Fruit fly (Drosophila melanogaster) whole organism, embryonic: ENCODE measurements around the gene CG31807.

Experiments
- Adf1 ChIP-seq: fragments of 200-800 bp; sonication (Bioruptor generic); IDR thresholded peaks from 2 replicates; pipeline ENCODE4 v1.3.6; 2022; ENCODE audit warnings: missing biosample characterization, missing genetic modification characterization
- CG10366 ChIP-seq: fragments of 200-800 bp; sonication (Bioruptor generic); IDR thresholded peaks from 2 replicates; pipeline ENCODE4 v1.3.6; 2022; ENCODE audit warnings: missing biosample characterization, missing genetic modification characterization
- CG11723 ChIP-seq: fragments of 200-800 bp; sonication (Bioruptor generic); optimal IDR thresholded peaks from 2 replicates; lab custom pipeline; 2017; ENCODE audit warnings: missing biosample characterization, mild to moderate bottlenecking, missing genetic modification characterization
- CG13424 ChIP-seq: fragments of 200-800 bp; sonication (Bioruptor generic); optimal IDR thresholded peaks from 2 replicates; lab custom pipeline; 2019; ENCODE audit warnings: missing biosample characterization, mild to moderate bottlenecking, missing genetic modification characterization, moderate library complexity
- CG13624 ChIP-seq: fragments of 200-800 bp; sonication (Bioruptor generic); optimal IDR thresholded peaks from 2 replicates; lab custom pipeline; 2016; ENCODE audit warnings: missing biosample characterization, missing genetic modification characterization
- CG1602 ChIP-seq: fragments of 200-800 bp; sonication (Bioruptor generic); optimal IDR thresholded peaks from 3 replicates; lab custom pipeline; 2016; ENCODE audit warnings: missing biosample characterization, missing genetic modification characterization
- CG18011 ChIP-seq: fragments of 200-800 bp; sonication (Bioruptor generic); optimal IDR thresholded peaks from 2 replicates; lab custom pipeline; 2017; ENCODE audit warnings: missing biosample characterization, missing genetic modification characterization, mild to moderate bottlenecking, moderate library complexity, missing genotype
- CG2120 ChIP-seq: fragments of 200-800 bp; sonication (Bioruptor generic); optimal IDR thresholded peaks from 3 replicates; lab custom pipeline; 2016; ENCODE audit warnings: missing biosample characterization, missing genetic modification characterization
- CG2199 ChIP-seq: fragments of 200-800 bp; sonication (Bioruptor generic); IDR thresholded peaks from 3 replicates; pipeline ENCODE4 v1.3.6; 2022; ENCODE audit warnings: missing biosample characterization, missing genetic modification characterization
- CG2889 ChIP-seq: fragments of 200-800 bp; sonication (Bioruptor generic); IDR thresholded peaks from 3 replicates; pipeline ENCODE4 v1.3.6; 2022; ENCODE audit warnings: missing biosample characterization, missing genetic modification characterization
- CG31365 ChIP-seq: fragments of 200-800 bp; sonication (Bioruptor generic); optimal IDR thresholded peaks from 2 replicates; lab custom pipeline; 2018; ENCODE audit warnings: missing biosample characterization, mild to moderate bottlenecking, missing genetic modification characterization
- CG32772 ChIP-seq: fragments of 200-800 bp; sonication (Bioruptor generic); IDR thresholded peaks from 2 replicates; pipeline ENCODE4 v1.3.6; 2022; ENCODE audit warnings: missing biosample characterization, missing genetic modification characterization
- CG33557 ChIP-seq: fragments of 200-800 bp; sonication (Bioruptor generic); optimal IDR thresholded peaks from 2 replicates; lab custom pipeline; 2019; ENCODE audit warnings: missing biosample characterization, mild to moderate bottlenecking, missing genetic modification characterization, moderate library complexity
- CG42726 ChIP-seq: fragments of 200-800 bp; sonication (Bioruptor generic); IDR thresholded peaks from 2 replicates; pipeline ENCODE4 v1.3.6; 2022; ENCODE audit warnings: missing biosample characterization, missing genetic modification characterization; ENCODE audit not compliant: partially characterized antibody
- CG4360 ChIP-seq: fragments of 200-800 bp; sonication (Bioruptor generic); IDR thresholded peaks from 2 replicates; pipeline ENCODE4 v1.3.6; 2022; ENCODE audit warnings: missing biosample characterization, missing genetic modification characterization
- CG4820 ChIP-seq: fragments of 200-800 bp; sonication (Bioruptor generic); optimal IDR thresholded peaks from 3 replicates; lab custom pipeline; 2016; ENCODE audit warnings: missing biosample characterization, missing genetic modification characterization
- CG4854 ChIP-seq: fragments of 200-800 bp; sonication (Bioruptor generic); optimal IDR thresholded peaks from 2 replicates; lab custom pipeline; 2016; ENCODE audit warnings: missing biosample characterization, missing genetic modification characterization, inconsistent platforms
- CG5245 ChIP-seq: fragments of 200-800 bp; sonication (Bioruptor generic); optimal IDR thresholded peaks from 3 replicates; lab custom pipeline; 2016; ENCODE audit warnings: missing biosample characterization, missing genetic modification characterization
- CG7839 ChIP-seq: fragments of 200-800 bp; sonication (Bioruptor generic); optimal IDR thresholded peaks from 3 replicates; lab custom pipeline; 2018; ENCODE audit warnings: missing biosample characterization, mild to moderate bottlenecking, missing genetic modification characterization, moderate library complexity
- CG8089 ChIP-seq: fragments of 200-800 bp; sonication (Bioruptor generic); optimal IDR thresholded peaks from 3 replicates; lab custom pipeline; 2016; ENCODE audit warnings: missing biosample characterization, missing genetic modification characterization
- CG8359 ChIP-seq: fragments of 200-800 bp; sonication (Bioruptor generic); optimal IDR thresholded peaks from 2 replicates; lab custom pipeline; 2017; ENCODE audit warnings: missing biosample characterization, mild to moderate bottlenecking, missing genetic modification characterization, borderline replicate concordance
- CG8765 ChIP-seq: fragments of 200-800 bp; sonication (Bioruptor generic); IDR thresholded peaks from 2 replicates; pipeline ENCODE4 v1.3.6; 2022; ENCODE audit warnings: missing biosample characterization, missing genetic modification characterization
- Dek ChIP-seq: fragments of 200-800 bp; sonication (Bioruptor generic); optimal IDR thresholded peaks from 3 replicates; lab custom pipeline; 2019; ENCODE audit warnings: missing biosample characterization, mild to moderate bottlenecking, missing genetic modification characterization, moderate library complexity
- Dip2 ChIP-seq: fragments of 200-800 bp; sonication (Bioruptor generic); IDR thresholded peaks from 2 replicates; pipeline ENCODE4 v1.3.6; 2022; ENCODE audit warnings: missing biosample characterization, missing genetic modification characterization
- H2.0 ChIP-seq: fragments of 200-800 bp; sonication (Bioruptor generic); IDR thresholded peaks from 2 replicates; pipeline ENCODE4 v1.3.6; 2022; ENCODE audit warnings: missing biosample characterization, missing genetic modification characterization
- HLH3B ChIP-seq: fragments of 200-800 bp; sonication (Bioruptor generic); IDR thresholded peaks from 2 replicates; pipeline ENCODE4 v1.3.6; 2022; ENCODE audit warnings: missing biosample characterization, missing genetic modification characterization
- Hr39 ChIP-seq: fragments of >200 bp; optimal IDR thresholded peaks from 2 replicates; lab custom pipeline; 2017
- Hr51 ChIP-seq, 2 experiments: fragments of 200-800 bp; sonication (Bioruptor generic); optimal IDR thresholded peaks; 2 replicates in 1 of 2; 3 replicates in 1 of 2; lab custom pipeline; 2016 to 2018; ENCODE audit warnings: missing biosample characterization in 2 of 2, missing genetic modification characterization in 2 of 2, mild to moderate bottlenecking in 1 of 2, moderate library complexity in 1 of 2
- Hsf ChIP-seq: fragments of 200-800 bp; sonication (Bioruptor generic); optimal IDR thresholded peaks from 3 replicates; lab custom pipeline; 2016; ENCODE audit warnings: missing biosample characterization, missing genetic modification characterization
- NC2α ChIP-seq: fragments of 200-800 bp; sonication (Bioruptor generic); optimal IDR thresholded peaks from 2 replicates; lab custom pipeline; 2016; ENCODE audit warnings: missing biosample characterization, missing genetic modification characterization
- NK7.1 ChIP-seq: fragments of 200-800 bp; sonication (Bioruptor generic); optimal IDR thresholded peaks from 3 replicates; lab custom pipeline; 2016; ENCODE audit warnings: missing biosample characterization, missing genetic modification characterization
- Nf-YC ChIP-seq: fragments of 200-800 bp; optimal IDR thresholded peaks from 3 replicates; lab custom pipeline; 2019; ENCODE audit warnings: missing biosample characterization, mild to moderate bottlenecking, missing genetic modification characterization, moderate library complexity
- aop ChIP-seq: fragments of 200-800 bp; sonication (Bioruptor generic); IDR thresholded peaks from 2 replicates; pipeline ENCODE4 v1.3.6; 2022; ENCODE audit warnings: missing biosample characterization, missing genetic modification characterization
- az2 ChIP-seq: fragments of 200-800 bp; sonication (Bioruptor generic); optimal IDR thresholded peaks from 3 replicates; lab custom pipeline; 2016; ENCODE audit warnings: missing biosample characterization, missing genetic modification characterization
- chinmo ChIP-seq: fragments of 200-800 bp; sonication (Bioruptor generic); IDR thresholded peaks from 4 replicates; pipeline ENCODE4 v1.3.6; 2022; ENCODE audit warnings: missing biosample characterization, missing genetic modification characterization; ENCODE audit not compliant: partially characterized antibody
- chm ChIP-seq: fragments of 200-800 bp; sonication (Bioruptor generic); IDR thresholded peaks from 2 replicates; pipeline ENCODE4 v1.3.6; 2022; ENCODE audit warnings: missing biosample characterization, missing genetic modification characterization
- croc ChIP-seq: fragments of 200-800 bp; sonication (Bioruptor generic); conservative IDR thresholded peaks from 3 replicates; pipeline ENCODE4 v1.3.6; 2022; ENCODE audit warnings: missing biosample characterization, missing genetic modification characterization
- cwo ChIP-seq: fragments of 200-800 bp; sonication (Bioruptor generic); optimal IDR thresholded peaks from 3 replicates; lab custom pipeline; 2017; ENCODE audit warnings: missing biosample characterization, missing genetic modification characterization, mild to moderate bottlenecking, moderate library complexity, missing genetic modification reagents
- exex ChIP-seq: fragments of 200-800 bp; sonication (Bioruptor generic); optimal IDR thresholded peaks from 4 replicates; lab custom pipeline; 2018; ENCODE audit warnings: missing biosample characterization, mild to moderate bottlenecking, missing genetic modification characterization, moderate library complexity
- fu2 ChIP-seq: fragments of 200-800 bp; sonication (Bioruptor generic); optimal IDR thresholded peaks from 2 replicates; lab custom pipeline; 2016; ENCODE audit warnings: missing biosample characterization, missing genetic modification characterization
- gcm2 ChIP-seq: fragments of 200-800 bp; sonication (Bioruptor generic); optimal IDR thresholded peaks from 2 replicates; lab custom pipeline; 2016; ENCODE audit warnings: missing biosample characterization, missing genetic modification characterization
- gro ChIP-seq: fragments of 200-800 bp; sonication (Bioruptor generic); optimal IDR thresholded peaks from 2 replicates; lab custom pipeline; 2016; ENCODE audit warnings: missing biosample characterization, missing genetic modification characterization
- ham ChIP-seq: fragments of 200-800 bp; sonication (Bioruptor generic); IDR thresholded peaks from 2 replicates; pipeline ENCODE4 v1.3.6; 2022; ENCODE audit warnings: missing biosample characterization, missing genetic modification characterization
- her ChIP-seq: fragments of 200-800 bp; sonication (Bioruptor generic); optimal IDR thresholded peaks from 2 replicates; lab custom pipeline; 2016; ENCODE audit warnings: missing biosample characterization, missing genetic modification characterization
- inv ChIP-seq: fragments of 200-800 bp; sonication (Bioruptor generic); IDR thresholded peaks from 2 replicates; pipeline ENCODE4 v1.3.6; 2022; ENCODE audit warnings: missing biosample characterization, missing genetic modification characterization; ENCODE audit not compliant: partially characterized antibody
- ranshi ChIP-seq: fragments of 200-800 bp; sonication (Bioruptor generic); IDR thresholded peaks from 2 replicates; pipeline ENCODE4 v1.3.6; 2022; ENCODE audit warnings: missing biosample characterization, missing genetic modification characterization
- sob ChIP-seq: fragments of 200-800 bp; sonication (Bioruptor generic); IDR thresholded peaks from 2 replicates; pipeline ENCODE4 v1.3.6; 2022; ENCODE audit warnings: missing biosample characterization, missing genetic modification characterization
- sqz ChIP-seq: fragments of 200-800 bp; sonication (Bioruptor generic); optimal IDR thresholded peaks from 3 replicates; lab custom pipeline; 2018; ENCODE audit warnings: missing biosample characterization, mild to moderate bottlenecking, missing genetic modification characterization
- tap ChIP-seq: fragments of 200-800 bp; optimal IDR thresholded peaks from 3 replicates; lab custom pipeline; 2019; ENCODE audit warnings: missing biosample characterization, mild to moderate bottlenecking, missing genetic modification characterization, moderate library complexity
- wdn ChIP-seq: fragments of 200-800 bp; sonication (Bioruptor generic); IDR thresholded peaks from 2 replicates; pipeline ENCODE4 v1.3.6; 2022; ENCODE audit warnings: missing biosample characterization, missing genetic modification characterization
- wor ChIP-seq: fragments of 200-800 bp; sonication (Bioruptor generic); IDR thresholded peaks from 2 replicates; pipeline ENCODE4 v1.3.6; 2022; ENCODE audit warnings: missing biosample characterization, missing genetic modification characterization
- zen ChIP-seq: fragments of 200-800 bp; sonication (Bioruptor generic); optimal IDR thresholded peaks from 3 replicates; lab custom pipeline; 2018; ENCODE audit warnings: missing biosample characterization, mild to moderate bottlenecking, missing genetic modification characterization, moderate library complexity

The CG31807 gene

DNA sequence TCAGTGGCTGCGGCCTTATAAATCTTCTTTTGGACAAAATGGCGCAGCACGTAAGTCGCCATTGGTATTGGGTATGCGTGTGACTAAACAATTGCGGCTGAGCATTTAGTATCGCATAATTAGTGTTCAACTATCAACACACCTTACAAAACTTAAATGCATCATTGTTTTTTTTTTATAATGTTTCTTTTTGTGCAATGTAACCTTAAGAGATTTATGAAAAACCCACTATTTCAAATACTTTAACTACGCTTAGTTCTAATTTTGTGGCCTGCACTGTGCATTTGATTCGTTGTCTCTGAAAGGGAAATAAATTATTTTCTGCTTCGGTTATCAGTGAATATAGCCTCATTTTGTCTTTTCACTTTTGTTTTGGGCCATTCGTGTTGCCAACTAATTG, 39.8 kb downstream of the CG31807 start (continued):
- TF ChIP-seq gro = no peak
- TF ChIP-seq wor (GFP tag; lab: Robert Waterston, UW) = peak; percentile 44
- peak; percentile 62 for TF ChIP-seq H2.0 (GFP tag; lab: Robert Waterston, UW)
- peak in 1 of 2 experiments; percentile 74 for TF ChIP-seq Hr51 (GFP tag; optimal IDR thresholded peaks at IDR 0.05; lab: Kevin White, UChicago)
- TF ChIP-seq CG32772 = peak; percentile 48; the same call in 1 of the 2 replicates
- no peak for TF ChIP-seq Hr39 (lab: Kevin White, UChicago)
- no peak for TF ChIP-seq CG11723 (GFP tag; lab: Kevin White, UChicago)
- TF ChIP-seq CG8089 (GFP tag; lab: Kevin White, UChicago) = peak; percentile 60
- TF ChIP-seq CG8359 (GFP tag; lab: Kevin White, UChicago) = peak; percentile 21
- TF ChIP-seq az2 (GFP tag; lab: Kevin White, UChicago) = peak; percentile 68
- no peak for TF ChIP-seq ham (GFP tag; lab: Robert Waterston, UW)
- TF ChIP-seq CG13624 (GFP tag; lab: Kevin White, UChicago) = peak; percentile 38
- TF ChIP-seq aop (GFP tag; lab: Robert Waterston, UW) = no peak
- peak; percentile 1 for TF ChIP-seq CG33557
- no peak for TF ChIP-seq inv (GFP tag; lab: Robert Waterston, UW)
- peak; percentile 10; the same call in 1 of the 2 replicates for TF ChIP-seq ranshi (GFP tag; lab: Robert Waterston, UW)
- TF ChIP-seq exex = peak; percentile 12
- TF ChIP-seq CG5245 (GFP tag; lab: Kevin White, UChicago) = no peak
- TF ChIP-seq NC2α (GFP tag; lab: Kevin White, UChicago) = no peak
- no peak for TF ChIP-seq Adf1 (GFP tag; lab: Robert Waterston, UW)
- peak; percentile 29 for TF ChIP-seq fu2 (GFP tag; lab: Kevin White, UChicago)
- no peak for TF ChIP-seq CG4360 (GFP tag; lab: Robert Waterston, UW)
- TF ChIP-seq CG2199 (GFP tag; lab: Robert Waterston, UW) = peak; percentile 47; the same call in 1 of the 3 replicates
- peak; percentile 9 for TF ChIP-seq CG4854 (GFP tag; lab: Kevin White, UChicago)
- TF ChIP-seq gcm2 (GFP tag; lab: Kevin White, UChicago) = no peak
- TF ChIP-seq sqz (GFP tag; lab: Kevin White, UChicago) = peak; percentile 25
- peak; percentile 35; the same call in 1 of the 2 replicates for TF ChIP-seq CG10366 (GFP tag; lab: Robert Waterston, UW)
- no peak for TF ChIP-seq NK7.1 (GFP tag; lab: Kevin White, UChicago)
- peak; percentile 66 for TF ChIP-seq Hsf
- TF ChIP-seq CG18011 (GFP tag; lab: Kevin White, UChicago) = no peak
- TF ChIP-seq zen (tag; lab: Kevin White, UChicago) = peak; percentile 56
- TF ChIP-seq CG2120 (GFP tag; lab: Kevin White, UChicago) = peak; percentile 73
- peak; percentile 60 for TF ChIP-seq cwo (GFP tag; lab: Kevin White, UChicago)
- no peak for TF ChIP-seq CG31365 (tag; lab: Kevin White, UChicago)
- TF ChIP-seq Dek (tag; lab: Kevin White, UChicago) = peak; percentile 40
- peak; percentile 34; the same call in 2 of the 3 replicates for TF ChIP-seq croc (GFP tag; lab: Robert Waterston, UW)
- peak; percentile 55 for TF ChIP-seq HLH3B
- TF ChIP-seq tap (tag; lab: Kevin White, UChicago) = peak; percentile 49
- no peak for TF ChIP-seq CG42726 (GFP tag; lab: Robert Waterston, UW)
- no peak for TF ChIP-seq her
- no peak for TF ChIP-seq chinmo
- TF ChIP-seq CG2889 (GFP tag; lab: Robert Waterston, UW) = 0 out of 3 replicates have a peak, but pooled peaks have one; percentile 32
- TF ChIP-seq CG13424 (tag; lab: Kevin White, UChicago) = peak; percentile 72
- no peak for TF ChIP-seq CG8765 (GFP tag; lab: Robert Waterston, UW)
- no peak for TF ChIP-seq Nf-YC (tag; lab: Kevin White, UChicago)
- peak; percentile 77 for TF ChIP-seq sob (GFP tag; lab: Robert Waterston, UW)
- peak; percentile 38 for TF ChIP-seq CG1602 (GFP tag; lab: Kevin White, UChicago)
- TF ChIP-seq CG7839 (tag; lab: Kevin White, UChicago) = peak; percentile 75
- peak; percentile 34 for TF ChIP-seq CG4820 (GFP tag; lab: Kevin White, UChicago)
- TF ChIP-seq chm (GFP tag; lab: Robert Waterston, UW) = no peak
- TF ChIP-seq wdn (GFP tag; lab: Robert Waterston, UW) = 0 out of 2 replicates have a peak, but pooled peaks have one; percentile 9
- TF ChIP-seq Dip2 = no peak
